Worm (Caenorhabditis elegans) whole organism, L3 larva: Measurements from ENCODE around the gene F46B6.13.

Experiments used
- R02D3.7 ChIP-seq: fragments of 150-350 bp; optimal IDR thresholded peaks from 2 replicates; lab custom pipeline; 2014; ENCODE audit warnings: missing biosample characterization, missing genetic modification characterization
- ZK546.5 ChIP-seq: sonication (generic microtip); optimal IDR thresholded peaks from 2 replicates; lab custom pipeline; 2017; ENCODE audit warnings: missing biosample characterization, missing genetic modification characterization
- ceh-16 ChIP-seq: sonication (generic microtip); optimal IDR thresholded peaks from 2 replicates; lab custom pipeline; 2017; ENCODE audit warnings: missing biosample characterization, missing genetic modification characterization
- ceh-28 ChIP-seq: fragments of 150-350 bp; optimal IDR thresholded peaks from 2 replicates; lab custom pipeline; 2014; ENCODE audit warnings: missing biosample characterization, missing genetic modification reagents, missing genetic modification characterization
- ceh-9 ChIP-seq: sonication (generic microtip); optimal IDR thresholded peaks from 2 replicates; lab custom pipeline; 2018; ENCODE audit warnings: missing biosample characterization, missing genetic modification characterization
- daf-12 ChIP-seq: fragments of 150-350 bp; optimal IDR thresholded peaks from 2 replicates; lab custom pipeline; 2014; ENCODE audit warnings: missing biosample characterization, missing genetic modification reagents, missing genetic modification characterization
- egl-27 ChIP-seq: sonication (generic microtip); optimal IDR thresholded peaks from 4 replicates; lab custom pipeline; 2017; ENCODE audit warnings: missing biosample characterization, missing genetic modification reagents, missing genetic modification characterization
- egl-5 ChIP-seq: fragments of 150-350 bp; optimal IDR thresholded peaks from 2 replicates; lab custom pipeline; 2017; ENCODE audit warnings: missing biosample characterization, missing genetic modification reagents, missing genetic modification characterization, inconsistent platforms
- elt-1 ChIP-seq: fragments of 150-350 bp; optimal IDR thresholded peaks from 2 replicates; lab custom pipeline; 2014; ENCODE audit warnings: missing biosample characterization, missing genetic modification characterization
- elt-2 ChIP-seq: sonication (generic microtip); optimal IDR thresholded peaks from 2 replicates; lab custom pipeline; 2016; ENCODE audit warnings: missing genetic modification reagents, mild to moderate bottlenecking, missing genetic modification characterization, missing compliant biosample characterization
- eor-1 ChIP-seq, 2 experiments: fragments of 150-350 bp; optimal IDR thresholded peaks; 2 replicates each; lab custom pipeline; 2014 to 2018; ENCODE audit warnings: missing biosample characterization in 2 of 2, missing genetic modification characterization in 2 of 2
- fkh-10 ChIP-seq: sonication (generic microtip); optimal IDR thresholded peaks from 2 replicates; lab custom pipeline; 2017; ENCODE audit warnings: missing biosample characterization, missing genetic modification reagents, missing genetic modification characterization
- fos-1 ChIP-seq: fragments of 150-350 bp; optimal IDR thresholded peaks from 2 replicates; lab custom pipeline; 2014; ENCODE audit warnings: missing biosample characterization, missing genetic modification characterization
- hmg-11 ChIP-seq: sonication (generic microtip); optimal IDR thresholded peaks from 2 replicates; lab custom pipeline; 2016; ENCODE audit warnings: missing genetic modification characterization, missing compliant biosample characterization
- jun-1 ChIP-seq: fragments of 150-350 bp; optimal IDR thresholded peaks from 2 replicates; lab custom pipeline; 2014; ENCODE audit warnings: missing biosample characterization, missing genetic modification reagents, missing genetic modification characterization
- lin-39 ChIP-seq: fragments of 150-350 bp; optimal IDR thresholded peaks from 2 replicates; lab custom pipeline; 2018; ENCODE audit warnings: missing biosample characterization, missing genetic modification reagents, missing genetic modification characterization
- lsy-12 ChIP-seq: sonication (generic microtip); optimal IDR thresholded peaks from 2 replicates; lab custom pipeline; 2016; ENCODE audit warnings: mild to moderate bottlenecking, missing genetic modification characterization, missing compliant biosample characterization
- mdl-1 ChIP-seq: fragments of 150-350 bp; optimal IDR thresholded peaks from 2 replicates; lab custom pipeline; 2014; ENCODE audit warnings: missing biosample characterization, missing genetic modification characterization
- nfya-1 ChIP-seq: sonication (generic microtip); optimal IDR thresholded peaks from 2 replicates; lab custom pipeline; 2017; ENCODE audit warnings: missing genetic modification characterization, mild to moderate bottlenecking, missing compliant biosample characterization, antibody characterized with exemption, moderate library complexity; ENCODE audit not compliant: insufficient read depth
- nhr-11 ChIP-seq: fragments of 150-350 bp; optimal IDR thresholded peaks from 2 replicates; lab custom pipeline; 2014; ENCODE audit warnings: missing biosample characterization, missing genetic modification characterization
- nhr-237 ChIP-seq: fragments of 150-350 bp; optimal IDR thresholded peaks from 2 replicates; lab custom pipeline; 2014; ENCODE audit warnings: missing biosample characterization, missing genetic modification characterization
- nhr-25 ChIP-seq: sonication (generic microtip); optimal IDR thresholded peaks from 2 replicates; lab custom pipeline; 2017; ENCODE audit warnings: missing biosample characterization, missing genetic modification characterization
- nhr-28 ChIP-seq: fragments of 150-350 bp; optimal IDR thresholded peaks from 2 replicates; lab custom pipeline; 2014; ENCODE audit warnings: missing biosample characterization, missing genetic modification characterization
- nhr-43 ChIP-seq: sonication (generic microtip); optimal IDR thresholded peaks from 2 replicates; lab custom pipeline; 2016; ENCODE audit warnings: mild to moderate bottlenecking, missing genetic modification characterization, missing compliant biosample characterization; ENCODE audit not compliant: poor library complexity, severe bottlenecking
- nhr-76 ChIP-seq: fragments of 150-350 bp; sonication (generic microtip); optimal IDR thresholded peaks from 5 replicates; lab custom pipeline; 2014; ENCODE audit warnings: missing biosample characterization, missing genetic modification characterization
- nhr-77 ChIP-seq: fragments of 150-350 bp; optimal IDR thresholded peaks from 2 replicates; lab custom pipeline; 2014; ENCODE audit warnings: missing biosample characterization, missing genetic modification characterization
- pha-4 ChIP-seq: fragments of 150-350 bp; optimal IDR thresholded peaks from 2 replicates; lab custom pipeline; 2014; ENCODE audit warnings: missing biosample characterization, missing genetic modification reagents, missing genetic modification characterization
- pqm-1 ChIP-seq: fragments of 150-350 bp; optimal IDR thresholded peaks from 2 replicates; lab custom pipeline; 2017; ENCODE audit warnings: missing biosample characterization, missing genetic modification characterization, inconsistent platforms
- sea-2 ChIP-seq: fragments of 150-350 bp; sonication (generic microtip); optimal IDR thresholded peaks from 4 replicates; lab custom pipeline; 2014; ENCODE audit warnings: missing biosample characterization, missing genetic modification reagents, missing genetic modification characterization
- skn-1 ChIP-seq: fragments of 150-350 bp; optimal IDR thresholded peaks from 2 replicates; lab custom pipeline; 2014; ENCODE audit warnings: missing biosample characterization, missing genetic modification characterization
- snpc-4 ChIP-seq: fragments of 150-350 bp; optimal IDR thresholded peaks from 2 replicates; lab custom pipeline; 2014; ENCODE audit warnings: missing biosample characterization, missing genetic modification characterization
- unc-39 ChIP-seq: sonication (generic microtip); optimal IDR thresholded peaks from 4 replicates; lab custom pipeline; 2017; ENCODE audit warnings: missing biosample characterization, missing genetic modification characterization
- unc-62 ChIP-seq: fragments of 150-350 bp; sonication (generic microtip); optimal IDR thresholded peaks from 4 replicates; lab custom pipeline; 2014; ENCODE audit warnings: missing biosample characterization, missing genetic modification reagents, missing genetic modification characterization
- zag-1 ChIP-seq: fragments of 150-350 bp; optimal IDR thresholded peaks from 2 replicates; lab custom pipeline; 2014; ENCODE audit warnings: missing biosample characterization, missing genetic modification characterization
- ztf-11 ChIP-seq: fragments of 150-350 bp; optimal IDR thresholded peaks from 2 replicates; lab custom pipeline; 2014; ENCODE audit warnings: missing biosample characterization, missing genetic modification characterization
- ztf-4 ChIP-seq: fragments of 150-350 bp; optimal IDR thresholded peaks from 2 replicates; lab custom pipeline; 2014; ENCODE audit warnings: missing biosample characterization, missing genetic modification characterization

The F46B6.13 gene

ce11 chrV:9837679-9838078 lies 38.7 kb upstream of the F46B6.13 start, which contains the start of gene srsx-21:
Gene srsx-21 (plus strand): TSS chrV:9837979.
- TF ChIP-seq ZK546.5 (tag; lab: Kevin White, UChicago) (no peak), nhr-76 (no peak), nhr-28 (no peak), daf-12 (no peak), nhr-237 (tag; lab: Kevin White, UChicago) (no peak)

- TF ChIP-seq jun-1 (tag; lab: Kevin White, UChicago), result no peak
- TF ChIP-seq eor-1 (tag; optimal IDR thresholded peaks at IDR 0.05; lab: Kevin White, UChicago), result no peak
- TF ChIP-seq elt-2 (tag; lab: Kevin White, UChicago), result no peak
- TF ChIP-seq unc-62 (GFP tag; lab: Kevin White, UChicago), result no peak
- TF ChIP-seq lsy-12, result no peak
- no peak for TF ChIP-seq fkh-10 (GFP tag; lab: Kevin White, UChicago)
- TF ChIP-seq zag-1, result no peak
- no peak for TF ChIP-seq ceh-28 (tag; lab: Kevin White, UChicago)
- no peak for TF ChIP-seq hmg-11
- TF ChIP-seq ZK546.5 (tag; lab: Kevin White, UChicago), result no peak
- TF ChIP-seq unc-39 (tag; lab: Kevin White, UChicago), result no peak
- TF ChIP-seq snpc-4 (tag; lab: Kevin White, UChicago), result no peak
- TF ChIP-seq nhr-76, result no peak
- no peak for TF ChIP-seq nhr-11
- no peak for TF ChIP-seq fos-1 (tag; lab: Kevin White, UChicago)
- no peak for TF ChIP-seq R02D3.7 (tag; lab: Kevin White, UChicago)
- TF ChIP-seq nhr-77 (tag; lab: Kevin White, UChicago), result no peak
- TF ChIP-seq nhr-43, result no peak
- TF ChIP-seq ztf-4 (tag; lab: Kevin White, UChicago), result no peak
These were observed 37.0 kb upstream of the F46B6.13 start, which contains the start of gene sru-38 for ce11 chrV:9835945-9836344. Gene sru-38 (minus strand): TSS chrV:9836045.

- TF ChIP-seq lin-39, result no peak
- TF ChIP-seq R02D3.7 (tag; lab: Kevin White, UChicago), result no peak
- no peak for TF ChIP-seq nhr-77 (tag; lab: Kevin White, UChicago)
- TF ChIP-seq snpc-4 (tag; lab: Kevin White, UChicago), result no peak
- no peak for TF ChIP-seq nfya-1
- TF ChIP-seq fkh-10 (GFP tag; lab: Kevin White, UChicago), result no peak
- TF ChIP-seq zag-1, result no peak
- no peak for TF ChIP-seq ztf-11 (tag; lab: Kevin White, UChicago)
- TF ChIP-seq egl-27, result no peak
- TF ChIP-seq daf-12, result no peak
- TF ChIP-seq nhr-25 (tag; lab: Kevin White, UChicago), result no peak
- TF ChIP-seq elt-1 (tag; lab: Kevin White, UChicago), result no peak
- TF ChIP-seq skn-1, result no peak
- TF ChIP-seq nhr-76, result no peak
These were observed 34.9 kb upstream of the F46B6.13 start, which contains the start of gene sru-40 for ce11 chrV:9833900-9834299. Gene sru-40 (minus strand): TSS chrV:9834000.

- TF ChIP-seq pqm-1 (tag; lab: Kevin White, UChicago) (no peak), ceh-16 (tag; lab: Kevin White, UChicago) (no peak), elt-1 (tag; lab: Kevin White, UChicago) (no peak), mdl-1 (tag; lab: Kevin White, UChicago) (no peak), egl-27 (no peak), nhr-237 (tag; lab: Kevin White, UChicago) (no peak), ztf-11 (tag; lab: Kevin White, UChicago) (no peak), nhr-25 (tag; lab: Kevin White, UChicago) (no peak), nhr-28 (no peak), snpc-4 (tag; lab: Kevin White, UChicago) (no peak), sea-2 (no peak), pha-4 (no peak), hmg-11 (no peak), daf-12 (no peak)
These were observed 25.2 kb upstream of the F46B6.13 start, which contains the start of gene str-2 for ce11 chrV:9824149-9824548. Gene str-2 (minus strand): TSS chrV:9824249.

ce11 chrV:9821724-9822123 lies 22.7 kb upstream of the F46B6.13 start, which contains the start of gene str-193:
Gene str-193 (minus strand): TSS chrV:9821824.
- no peak for TF ChIP-seq nhr-76
- TF ChIP-seq pha-4, result no peak
- no peak for TF ChIP-seq nhr-11
- TF ChIP-seq sea-2, result no peak
- TF ChIP-seq daf-12, result no peak
- TF ChIP-seq ceh-9 (tag; lab: Kevin White, UChicago), result no peak
- no peak for TF ChIP-seq hmg-11
- no peak for TF ChIP-seq nhr-28
- TF ChIP-seq lsy-12, result no peak
- TF ChIP-seq egl-5, result no peak
- TF ChIP-seq nhr-43, result no peak
- no peak for TF ChIP-seq fos-1 (tag; lab: Kevin White, UChicago)
- TF ChIP-seq nfya-1, result no peak
- no peak for TF ChIP-seq nhr-237 (tag; lab: Kevin White, UChicago)
- TF ChIP-seq unc-62 (GFP tag; lab: Kevin White, UChicago), result no peak
- TF ChIP-seq elt-1 (tag; lab: Kevin White, UChicago), result no peak
